Worm (Caenorhabditis elegans) whole organism, mixed stage, embryonic: ENCODE measurements around the gene egl-27.

Experiments used
- elt-1 ChIP-seq: sonication (generic microtip); optimal IDR thresholded peaks from 2 replicates; lab custom pipeline; 2017; ENCODE audit warnings: missing genetic modification characterization, mild to moderate bottlenecking, missing compliant biosample characterization, antibody characterized with exemption, moderate library complexity, borderline replicate concordance; ENCODE audit not compliant: insufficient read depth
- hlh-1 ChIP-seq: fragments of 150-350 bp; optimal IDR thresholded peaks from 2 replicates; lab custom pipeline; 2014; ENCODE audit warnings: missing biosample characterization, missing genetic modification reagents, missing genetic modification characterization
- lin-13 ChIP-seq: fragments of 150-350 bp; optimal IDR thresholded peaks from 2 replicates; lab custom pipeline; 2014; ENCODE audit warnings: missing biosample characterization, missing genetic modification characterization
- nhr-28 ChIP-seq: fragments of 150-350 bp; optimal IDR thresholded peaks from 2 replicates; lab custom pipeline; 2014; ENCODE audit warnings: missing biosample characterization, missing genetic modification characterization
- nhr-76 ChIP-seq: sonication (generic microtip); optimal IDR thresholded peaks from 2 replicates; lab custom pipeline; 2017; ENCODE audit warnings: missing biosample characterization, missing genetic modification characterization
- snpc-4 ChIP-seq: fragments of 150-350 bp; optimal IDR thresholded peaks from 2 replicates; lab custom pipeline; 2014; ENCODE audit warnings: missing biosample characterization, missing genetic modification characterization
- sptf-1 ChIP-seq: sonication (generic microtip); optimal IDR thresholded peaks from 2 replicates; lab custom pipeline; 2017; ENCODE audit warnings: mild to moderate bottlenecking, missing genetic modification characterization, moderate library complexity, missing compliant biosample characterization
- ztf-11 ChIP-seq: fragments of 150-350 bp; optimal IDR thresholded peaks from 2 replicates; lab custom pipeline; 2014; ENCODE audit warnings: missing biosample characterization, missing genetic modification characterization

DNA sequence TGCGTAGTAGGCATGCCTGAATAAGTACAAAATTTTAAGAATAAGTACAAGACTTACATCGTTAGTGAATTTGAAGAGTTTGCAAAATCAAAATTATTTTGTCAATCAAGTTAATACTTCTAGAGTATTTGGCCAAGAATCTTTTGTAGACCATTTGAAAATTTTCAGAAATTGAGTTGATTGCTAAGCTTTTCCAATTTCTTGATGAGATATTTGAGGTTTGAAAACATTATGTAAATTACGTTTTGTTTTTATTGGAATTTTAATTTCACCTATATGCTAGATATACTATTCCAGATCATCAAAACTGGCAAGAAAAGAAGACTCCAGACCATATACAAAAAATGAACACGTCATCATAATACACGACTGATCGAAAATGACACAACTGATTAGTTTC is 31.8 kb upstream of the egl-27 start, which contains the start of gene tab-1:
- TF ChIP-seq elt-1 (tag; lab: Kevin White, UChicago) = no peak
- TF ChIP-seq lin-13 (tag; lab: Kevin White, UChicago) = no peak
- no peak for TF ChIP-seq nhr-28
- no peak for TF ChIP-seq nhr-76
- TF ChIP-seq ztf-11 = no peak
- TF ChIP-seq sptf-1 = no peak
- TF ChIP-seq hlh-1 (tag; lab: Kevin White, UChicago) = no peak
- TF ChIP-seq snpc-4 (tag; lab: Kevin White, UChicago) = no peak
